Worm (Caenorhabditis elegans) whole organism, L4 larva: ENCODE results near the gene Y75B8A.6.

ENCODE experiments used
- F49E8.2 ChIP-seq: sonication (generic microtip); optimal IDR thresholded peaks from 2 replicates; lab custom pipeline; 2016; ENCODE audit warnings: missing compliant biosample characterization, mild to moderate bottlenecking, missing genetic modification characterization, borderline replicate concordance
- nhr-28 ChIP-seq: fragments of 150-350 bp; optimal IDR thresholded peaks from 2 replicates; lab custom pipeline; 2014; ENCODE audit warnings: missing biosample characterization, missing genetic modification characterization
- skn-1 ChIP-seq: fragments of 150-350 bp; optimal IDR thresholded peaks from 2 replicates; lab custom pipeline; 2014; ENCODE audit warnings: missing biosample characterization, missing genetic modification characterization

DNA sequence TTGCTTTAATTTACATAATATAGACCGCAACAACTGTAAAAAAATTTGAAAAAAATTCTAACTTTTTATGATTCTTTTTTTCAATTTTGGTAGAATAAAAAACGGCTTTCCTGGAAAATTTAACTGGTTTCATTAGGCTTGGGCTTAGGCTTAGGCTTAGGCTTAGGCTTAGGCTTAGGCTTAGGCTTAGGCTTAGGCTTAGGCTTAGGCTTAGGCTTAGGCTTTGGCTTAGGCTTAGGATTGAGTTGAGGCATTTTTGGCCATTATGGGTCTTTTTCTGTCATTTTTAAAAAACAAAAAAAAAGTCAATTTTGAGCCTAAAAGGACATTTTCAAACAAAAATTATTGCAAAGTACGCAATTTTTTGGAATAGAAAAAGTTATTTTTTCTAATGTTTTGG is 13.6 kb upstream of the Y75B8A.6 start:
- no peak for TF ChIP-seq skn-1 (tag; lab: Kevin White, UChicago)
- TF ChIP-seq F49E8.2 (tag; lab: Kevin White, UChicago): no peak
- no peak for TF ChIP-seq nhr-28 (tag; lab: Kevin White, UChicago)
